Fruit fly (Drosophila melanogaster): ENCODE results near the gene Rack1.
A peak's percentile ranks its signal among the peaks of the same experiment; 100 is the strongest.

Rack1 gene

DNA sequence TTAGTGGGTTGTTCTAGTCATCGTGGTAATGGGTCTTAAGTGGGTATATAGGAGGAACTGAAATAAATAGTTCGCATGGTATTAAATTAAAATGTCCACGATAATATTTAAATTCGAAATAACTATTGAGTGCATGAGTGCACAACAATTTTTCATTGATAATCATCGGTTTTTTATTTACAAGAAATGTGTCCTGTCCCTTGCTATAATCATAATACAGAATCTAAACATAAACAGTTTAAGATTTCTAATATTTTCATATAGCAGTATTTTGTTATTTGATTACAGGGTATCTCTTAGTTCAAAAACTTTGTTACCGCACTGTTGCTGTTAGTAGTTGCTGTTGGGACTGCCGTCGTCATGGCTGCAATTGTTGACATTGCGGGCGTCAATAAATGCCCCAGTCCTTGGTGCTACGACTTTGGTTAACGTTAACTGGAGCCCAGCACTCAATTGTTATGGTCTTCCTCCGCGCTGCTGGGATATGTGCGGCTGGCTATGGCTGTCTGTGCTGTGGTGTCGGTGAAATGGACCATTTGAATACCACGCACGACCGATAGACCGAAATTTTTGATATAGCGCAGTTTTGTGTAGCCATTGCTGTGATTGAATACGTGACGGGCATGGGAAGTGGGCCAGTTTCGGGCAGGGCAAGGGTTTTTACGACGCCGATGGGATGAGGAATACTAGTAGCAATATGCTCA is 44.9 kb upstream of the Rack1 start (continued):
- TF ChIP-seq salr (GFP tag; optimal IDR thresholded peaks at IDR 0.05): peak in 1 of 2 experiments; percentile 28
- no peak for TF ChIP-seq CG6792 (GFP tag; optimal IDR thresholded peaks at IDR 0.05)
- TF ChIP-seq Ets96B (tag; optimal IDR thresholded peaks at IDR 0.05): no peak
- TF ChIP-seq CG6276 (GFP tag; optimal IDR thresholded peaks at IDR 0.05): peak; percentile 3
- TF ChIP-seq cyc (GFP tag; optimal IDR thresholded peaks at IDR 0.05): no peak
- no peak for TF ChIP-seq CG8319 (GFP tag; optimal IDR thresholded peaks at IDR 0.05)
- peak; percentile 16 for TF ChIP-seq pdm3 (GFP tag; optimal IDR thresholded peaks at IDR 0.05)
- no peak for TF ChIP-seq CG9139 (GFP tag; optimal IDR thresholded peaks at IDR 0.05)
- TF ChIP-seq topi (GFP tag; optimal IDR thresholded peaks at IDR 0.05): no peak
- peak; percentile 45 for TF ChIP-seq Hr4 (GFP tag; optimal IDR thresholded peaks at IDR 0.05)
- no peak for TF ChIP-seq Eip75B (GFP tag; optimal IDR thresholded peaks at IDR 0.05)
- no peak for TF ChIP-seq CG16779 (tag; optimal IDR thresholded peaks at IDR 0.05)

DNA sequence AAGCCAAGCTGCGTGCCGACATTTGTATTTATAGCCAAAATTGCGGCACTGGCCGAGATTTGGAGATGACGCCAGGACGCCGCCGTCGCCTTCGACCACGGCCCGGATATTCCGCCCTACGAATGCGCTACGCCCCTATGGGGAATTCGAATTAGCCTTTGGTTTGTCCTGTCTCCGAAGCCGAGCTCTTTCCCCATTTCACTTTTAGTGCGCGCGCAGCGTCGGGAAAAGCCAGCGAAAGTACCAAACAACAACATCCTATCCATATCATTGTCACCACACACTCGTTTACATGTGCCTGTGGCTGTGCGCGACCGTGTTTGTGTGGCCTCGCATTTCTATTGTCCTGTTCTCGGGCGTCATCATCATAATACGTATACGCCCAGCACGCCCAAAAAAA is 44.2 kb upstream of the Rack1 start, which contains the start of gene Proc:
Gene Proc, minus strand, starts transcription at position 101 of the 400 bp plus-strand sequence.
- no peak for TF ChIP-seq fd85E (GFP tag; optimal IDR thresholded peaks at IDR 0.05)
- no peak for TF ChIP-seq CG6808 (GFP tag; optimal IDR thresholded peaks at IDR 0.05)
- TF ChIP-seq CG34406 (GFP tag; optimal IDR thresholded peaks at IDR 0.05): no peak
- no peak for TF ChIP-seq CG9139 (GFP tag; optimal IDR thresholded peaks at IDR 0.05)
- TF ChIP-seq cyc (GFP tag; optimal IDR thresholded peaks at IDR 0.05): no peak
- no peak for TF ChIP-seq CG8632 (GFP tag; optimal IDR thresholded peaks at IDR 0.05)
- no peak for TF ChIP-seq CG6854 (GFP tag; optimal IDR thresholded peaks at IDR 0.05)
- TF ChIP-seq CG11294 (GFP tag; IDR thresholded peaks at IDR 0.05): no peak
- TF ChIP-seq CG16779 (tag; optimal IDR thresholded peaks at IDR 0.05): no peak
- TF ChIP-seq CG11902 (GFP tag; optimal IDR thresholded peaks at IDR 0.05): no peak

DNA sequence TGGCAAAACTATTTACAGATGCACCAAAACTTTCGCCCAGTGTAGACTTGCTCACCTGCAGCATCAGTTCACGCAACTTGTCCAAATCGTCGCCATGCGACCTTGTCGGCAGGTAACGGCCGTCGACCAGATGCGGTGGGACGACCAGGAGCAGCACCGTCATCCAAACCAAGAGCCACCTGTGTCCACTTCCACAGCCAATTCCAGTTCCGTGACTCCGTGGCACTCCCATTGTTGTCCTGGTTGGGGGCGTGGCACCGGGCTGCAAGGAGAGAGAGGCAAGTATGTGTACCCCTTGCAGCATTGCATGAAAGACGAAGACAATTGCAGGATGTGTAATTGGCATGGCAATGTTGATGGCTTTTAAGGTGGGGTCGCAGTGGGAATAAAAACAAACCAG is 43.1 kb upstream of the Rack1 start:
- TF ChIP-seq dsx (GFP tag; optimal IDR thresholded peaks at IDR 0.05; ENCODE audit: poor library complexity, severe bottlenecking) (no peak), CG3919 (GFP tag; optimal IDR thresholded peaks at IDR 0.05) (no peak), cyc (GFP tag; optimal IDR thresholded peaks at IDR 0.05) (no peak), CG8319 (GFP tag; optimal IDR thresholded peaks at IDR 0.05) (no peak), lz (GFP tag; optimal IDR thresholded peaks at IDR 0.05) (no peak), esn (GFP tag; optimal IDR thresholded peaks at IDR 0.05) (no peak), Hr38 (GFP tag; optimal IDR thresholded peaks at IDR 0.05) (no peak), CG32006 (GFP tag; optimal IDR thresholded peaks at IDR 0.05) (peak; percentile 34), CG6163 (GFP tag; IDR thresholded peaks at IDR 0.05) (no peak), Eip78C (GFP tag) (peak; percentile 34), svp (GFP tag) (peak; percentile 71), Smox (GFP tag; optimal IDR thresholded peaks at IDR 0.05) (no peak), acj6 (GFP tag; optimal IDR thresholded peaks at IDR 0.05) (no peak), CG6276 (GFP tag; optimal IDR thresholded peaks at IDR 0.05) (no peak), CG10631 (GFP tag; optimal IDR thresholded peaks at IDR 0.05) (no peak), CG3032 (tag; optimal IDR thresholded peaks at IDR 0.05) (no peak), CG10669 (GFP tag; optimal IDR thresholded peaks at IDR 0.05) (no peak), eg (GFP tag; IDR thresholded peaks at IDR 0.05) (peak; percentile 17; the same call in 1 of the 3 replicates), Sox15 (GFP tag; optimal IDR thresholded peaks at IDR 0.05) (no peak), CG9139 (GFP tag; optimal IDR thresholded peaks at IDR 0.05) (no peak), achi (GFP tag; optimal IDR thresholded peaks at IDR 0.05) (no peak), fd85E (GFP tag; optimal IDR thresholded peaks at IDR 0.05) (no peak), Gug (GFP tag; IDR thresholded peaks at IDR 0.05) (no peak), CG6792 (GFP tag; optimal IDR thresholded peaks at IDR 0.05) (no peak), CG16779 (tag; optimal IDR thresholded peaks at IDR 0.05) (no peak), Sox102F (GFP tag; optimal IDR thresholded peaks at IDR 0.05) (no peak), CG11294 (GFP tag; IDR thresholded peaks at IDR 0.05) (0 out of 2 replicates have a peak, but pooled peaks have one; percentile 10), fkh (GFP tag; optimal IDR thresholded peaks at IDR 0.05) (no peak), fd59A (GFP tag; optimal IDR thresholded peaks at IDR 0.05) (no peak), vri (GFP tag; optimal IDR thresholded peaks at IDR 0.05) (no peak), Eip93F (GFP tag; optimal IDR thresholded peaks at IDR 0.05) (no peak), topi (GFP tag; optimal IDR thresholded peaks at IDR 0.05) (no peak), CG34406 (GFP tag; optimal IDR thresholded peaks at IDR 0.05) (no peak), CG8632 (GFP tag; optimal IDR thresholded peaks at IDR 0.05) (no peak)

Measured in whole organism, prepupa.